Worm (Caenorhabditis elegans) whole organism, L3 larva: ENCODE results near the gene Y81G3A.6.

Source experiments
- aly-2 ChIP-seq: fragments of 150-350 bp; optimal IDR thresholded peaks from 2 replicates; lab custom pipeline; 2014; ENCODE audit warnings: missing biosample characterization, missing genetic modification characterization
- ceh-9 ChIP-seq: sonication (generic microtip); optimal IDR thresholded peaks from 2 replicates; lab custom pipeline; 2018; ENCODE audit warnings: missing biosample characterization, missing genetic modification characterization
- elt-1 ChIP-seq: fragments of 150-350 bp; optimal IDR thresholded peaks from 2 replicates; lab custom pipeline; 2014; ENCODE audit warnings: missing biosample characterization, missing genetic modification characterization
- elt-3 ChIP-seq, 3 experiments: fragments of 150-350 bp in 1 of 3; sonication (generic microtip) in 2 of 3; optimal IDR thresholded peaks; 2 replicates in 2 of 3; 4 replicates in 1 of 3; lab custom pipeline; 2014 to 2017; ENCODE audit warnings: missing biosample characterization in 3 of 3, missing genetic modification characterization in 3 of 3
- hmg-11 ChIP-seq: sonication (generic microtip); optimal IDR thresholded peaks from 2 replicates; lab custom pipeline; 2016; ENCODE audit warnings: missing genetic modification characterization, missing compliant biosample characterization
- lin-15B ChIP-seq: fragments of 150-350 bp; optimal IDR thresholded peaks from 2 replicates; lab custom pipeline; 2014; ENCODE audit warnings: missing biosample characterization, missing genetic modification characterization
- nfya-1 ChIP-seq: sonication (generic microtip); optimal IDR thresholded peaks from 2 replicates; lab custom pipeline; 2017; ENCODE audit warnings: missing genetic modification characterization, mild to moderate bottlenecking, missing compliant biosample characterization, antibody characterized with exemption, moderate library complexity; ENCODE audit not compliant: insufficient read depth
- nhr-23 ChIP-seq: fragments of 150-350 bp; optimal IDR thresholded peaks from 2 replicates; lab custom pipeline; 2014; ENCODE audit warnings: missing biosample characterization, missing genetic modification reagents, missing genetic modification characterization
- pha-4 ChIP-seq: fragments of 150-350 bp; optimal IDR thresholded peaks from 2 replicates; lab custom pipeline; 2014; ENCODE audit warnings: missing biosample characterization, missing genetic modification reagents, missing genetic modification characterization
- skn-1 ChIP-seq: fragments of 150-350 bp; optimal IDR thresholded peaks from 2 replicates; lab custom pipeline; 2014; ENCODE audit warnings: missing biosample characterization, missing genetic modification characterization
- snpc-4 ChIP-seq: fragments of 150-350 bp; optimal IDR thresholded peaks from 2 replicates; lab custom pipeline; 2014; ENCODE audit warnings: missing biosample characterization, missing genetic modification characterization
- tbx-2 ChIP-seq: sonication (generic microtip); optimal IDR thresholded peaks from 2 replicates; lab custom pipeline; 2016; ENCODE audit warnings: mild to moderate bottlenecking, missing genetic modification characterization, missing compliant biosample characterization
- zag-1 ChIP-seq: fragments of 150-350 bp; optimal IDR thresholded peaks from 2 replicates; lab custom pipeline; 2014; ENCODE audit warnings: missing biosample characterization, missing genetic modification characterization

Gene Y81G3A.6

ce11 chrII:13036717-13037116, 45.6 kb downstream of the Y81G3A.6 start, which contains the start of gene F18A11.3:
Gene F18A11.3 (minus strand): TSS chrII:13036841.
- peak; percentile 41 for TF ChIP-seq snpc-4
- peak; percentile 51 for TF ChIP-seq lin-15B (tag; lab: Kevin White, UChicago)
- no peak for TF ChIP-seq tbx-2
- TF ChIP-seq hmg-11: no peak
- TF ChIP-seq ceh-9 (tag; lab: Kevin White, UChicago): no peak
- TF ChIP-seq elt-1: no peak
- peak; percentile 38 for TF ChIP-seq pha-4 (tag; lab: Kevin White, UChicago)
- TF ChIP-seq zag-1 (tag; lab: Kevin White, UChicago): no peak
- TF ChIP-seq nfya-1 (tag; lab: Kevin White, UChicago): peak; percentile 32
- no peak for TF ChIP-seq skn-1 (tag; lab: Kevin White, UChicago)
- TF ChIP-seq elt-3 (tag; optimal IDR thresholded peaks at IDR 0.05; lab: Kevin White, UChicago): no peak
- no peak for TF ChIP-seq nhr-23 (tag; lab: Kevin White, UChicago)
- no peak for TF ChIP-seq aly-2 (tag; lab: Kevin White, UChicago)
